Worm (Caenorhabditis elegans) whole organism, late embryonic: ENCODE results near the gene elk-2.
"Not testable (repeated sequence)": the region's sequence is repeated elsewhere in the genome, so short reads cannot be mapped to it uniquely, and the experiment has no call there.

Experiments used
- ceh-34 ChIP-seq: sonication (generic microtip); optimal IDR thresholded peaks from 2 replicates; lab custom pipeline; 2016; ENCODE audit warnings: mild to moderate bottlenecking, missing genetic modification characterization, missing compliant biosample characterization
- fkh-10 ChIP-seq: fragments of 150-350 bp; optimal IDR thresholded peaks from 2 replicates; lab custom pipeline; 2014; ENCODE audit warnings: missing biosample characterization, missing genetic modification reagents, missing genetic modification characterization
- hlh-6 ChIP-seq: sonication (generic microtip); optimal IDR thresholded peaks from 2 replicates; lab custom pipeline; 2016; ENCODE audit warnings: missing genotype, missing genetic modification characterization, missing compliant biosample characterization
- hlh-8 ChIP-seq: sonication (generic microtip); optimal IDR thresholded peaks from 2 replicates; lab custom pipeline; 2016; ENCODE audit warnings: missing genotype, missing genetic modification characterization, missing compliant biosample characterization
- madf-2 ChIP-seq: sonication (generic microtip); optimal IDR thresholded peaks from 2 replicates; lab custom pipeline; 2017; ENCODE audit warnings: missing genetic modification characterization, missing compliant biosample characterization
- unc-42 ChIP-seq: sonication (generic microtip); optimal IDR thresholded peaks from 2 replicates; lab custom pipeline; 2016; ENCODE audit warnings: missing genotype, missing genetic modification characterization, missing compliant biosample characterization
- unc-86 ChIP-seq: sonication (generic microtip); optimal IDR thresholded peaks from 2 replicates; lab custom pipeline; 2016; ENCODE audit warnings: missing genetic modification characterization, missing compliant biosample characterization

ce11 chrX:119363-119762 lies 10.5 kb upstream of the elk-2 start, which contains the start of gene fbxa-16:
- not testable (repeated sequence) for TF ChIP-seq unc-42; unc-86 (tag; lab: Kevin White, UChicago); ceh-34 (tag; lab: Kevin White, UChicago); fkh-10; hlh-6 (tag; lab: Kevin White, UChicago); hlh-8 (tag; lab: Kevin White, UChicago); madf-2 (tag; lab: Kevin White, UChicago)
